Worm (Caenorhabditis elegans) whole organism, L3 larva: ENCODE results near the gene damt-1.

Experiments used
- ZK546.5 ChIP-seq: sonication (generic microtip); optimal IDR thresholded peaks from 2 replicates; lab custom pipeline; 2017; ENCODE audit warnings: missing biosample characterization, missing genetic modification characterization
- aly-2 ChIP-seq: fragments of 150-350 bp; optimal IDR thresholded peaks from 2 replicates; lab custom pipeline; 2014; ENCODE audit warnings: missing biosample characterization, missing genetic modification characterization
- ceh-16 ChIP-seq: sonication (generic microtip); optimal IDR thresholded peaks from 2 replicates; lab custom pipeline; 2017; ENCODE audit warnings: missing biosample characterization, missing genetic modification characterization
- ceh-28 ChIP-seq: fragments of 150-350 bp; optimal IDR thresholded peaks from 2 replicates; lab custom pipeline; 2014; ENCODE audit warnings: missing biosample characterization, missing genetic modification reagents, missing genetic modification characterization
- ceh-82 ChIP-seq: fragments of 150-350 bp; optimal IDR thresholded peaks from 2 replicates; lab custom pipeline; 2014; ENCODE audit warnings: missing biosample characterization, missing genetic modification characterization
- ceh-9 ChIP-seq: sonication (generic microtip); optimal IDR thresholded peaks from 2 replicates; lab custom pipeline; 2018; ENCODE audit warnings: missing biosample characterization, missing genetic modification characterization
- daf-12 ChIP-seq: fragments of 150-350 bp; optimal IDR thresholded peaks from 2 replicates; lab custom pipeline; 2014; ENCODE audit warnings: missing biosample characterization, missing genetic modification reagents, missing genetic modification characterization
- egl-27 ChIP-seq: sonication (generic microtip); optimal IDR thresholded peaks from 4 replicates; lab custom pipeline; 2017; ENCODE audit warnings: missing biosample characterization, missing genetic modification reagents, missing genetic modification characterization
- elt-1 ChIP-seq: fragments of 150-350 bp; optimal IDR thresholded peaks from 2 replicates; lab custom pipeline; 2014; ENCODE audit warnings: missing biosample characterization, missing genetic modification characterization
- elt-2 ChIP-seq: sonication (generic microtip); optimal IDR thresholded peaks from 2 replicates; lab custom pipeline; 2016; ENCODE audit warnings: missing genetic modification reagents, mild to moderate bottlenecking, missing genetic modification characterization, missing compliant biosample characterization
- elt-3 ChIP-seq, 3 experiments: fragments of 150-350 bp in 1 of 3; sonication (generic microtip) in 2 of 3; optimal IDR thresholded peaks; 2 replicates in 2 of 3; 4 replicates in 1 of 3; lab custom pipeline; 2014 to 2017; ENCODE audit warnings: missing biosample characterization in 3 of 3, missing genetic modification characterization in 3 of 3
- eor-1 ChIP-seq, 2 experiments: fragments of 150-350 bp; optimal IDR thresholded peaks; 2 replicates each; lab custom pipeline; 2014 to 2018; ENCODE audit warnings: missing biosample characterization in 2 of 2, missing genetic modification characterization in 2 of 2
- fkh-10 ChIP-seq: sonication (generic microtip); optimal IDR thresholded peaks from 2 replicates; lab custom pipeline; 2017; ENCODE audit warnings: missing biosample characterization, missing genetic modification reagents, missing genetic modification characterization
- lin-15B ChIP-seq: fragments of 150-350 bp; optimal IDR thresholded peaks from 2 replicates; lab custom pipeline; 2014; ENCODE audit warnings: missing biosample characterization, missing genetic modification characterization
- lin-39 ChIP-seq: fragments of 150-350 bp; optimal IDR thresholded peaks from 2 replicates; lab custom pipeline; 2018; ENCODE audit warnings: missing biosample characterization, missing genetic modification reagents, missing genetic modification characterization
- lsy-12 ChIP-seq: sonication (generic microtip); optimal IDR thresholded peaks from 2 replicates; lab custom pipeline; 2016; ENCODE audit warnings: mild to moderate bottlenecking, missing genetic modification characterization, missing compliant biosample characterization
- mdl-1 ChIP-seq: fragments of 150-350 bp; optimal IDR thresholded peaks from 2 replicates; lab custom pipeline; 2014; ENCODE audit warnings: missing biosample characterization, missing genetic modification characterization
- mml-1 ChIP-seq: fragments of 150-350 bp; sonication (generic microtip); optimal IDR thresholded peaks from 3 replicates; lab custom pipeline; 2014; ENCODE audit warnings: missing biosample characterization, missing genetic modification characterization
- nfya-1 ChIP-seq: sonication (generic microtip); optimal IDR thresholded peaks from 2 replicates; lab custom pipeline; 2017; ENCODE audit warnings: missing genetic modification characterization, mild to moderate bottlenecking, missing compliant biosample characterization, antibody characterized with exemption, moderate library complexity; ENCODE audit not compliant: insufficient read depth
- nhr-11 ChIP-seq: fragments of 150-350 bp; optimal IDR thresholded peaks from 2 replicates; lab custom pipeline; 2014; ENCODE audit warnings: missing biosample characterization, missing genetic modification characterization
- nhr-12 ChIP-seq: fragments of 150-350 bp; optimal IDR thresholded peaks from 2 replicates; lab custom pipeline; 2014; ENCODE audit warnings: missing biosample characterization, missing genetic modification characterization
- nhr-23 ChIP-seq: fragments of 150-350 bp; optimal IDR thresholded peaks from 2 replicates; lab custom pipeline; 2014; ENCODE audit warnings: missing biosample characterization, missing genetic modification reagents, missing genetic modification characterization
- nhr-237 ChIP-seq: fragments of 150-350 bp; optimal IDR thresholded peaks from 2 replicates; lab custom pipeline; 2014; ENCODE audit warnings: missing biosample characterization, missing genetic modification characterization
- nhr-28 ChIP-seq: fragments of 150-350 bp; optimal IDR thresholded peaks from 2 replicates; lab custom pipeline; 2014; ENCODE audit warnings: missing biosample characterization, missing genetic modification characterization
- nhr-43 ChIP-seq: sonication (generic microtip); optimal IDR thresholded peaks from 2 replicates; lab custom pipeline; 2016; ENCODE audit warnings: mild to moderate bottlenecking, missing genetic modification characterization, missing compliant biosample characterization; ENCODE audit not compliant: poor library complexity, severe bottlenecking
- nhr-67 ChIP-seq: fragments of 150-350 bp; optimal IDR thresholded peaks from 2 replicates; lab custom pipeline; 2014; ENCODE audit warnings: missing biosample characterization, missing genetic modification characterization
- nhr-76 ChIP-seq: fragments of 150-350 bp; sonication (generic microtip); optimal IDR thresholded peaks from 5 replicates; lab custom pipeline; 2014; ENCODE audit warnings: missing biosample characterization, missing genetic modification characterization
- nhr-77 ChIP-seq: fragments of 150-350 bp; optimal IDR thresholded peaks from 2 replicates; lab custom pipeline; 2014; ENCODE audit warnings: missing biosample characterization, missing genetic modification characterization
- pha-4 ChIP-seq: fragments of 150-350 bp; optimal IDR thresholded peaks from 2 replicates; lab custom pipeline; 2014; ENCODE audit warnings: missing biosample characterization, missing genetic modification reagents, missing genetic modification characterization
- sea-2 ChIP-seq: fragments of 150-350 bp; sonication (generic microtip); optimal IDR thresholded peaks from 4 replicates; lab custom pipeline; 2014; ENCODE audit warnings: missing biosample characterization, missing genetic modification reagents, missing genetic modification characterization
- skn-1 ChIP-seq: fragments of 150-350 bp; optimal IDR thresholded peaks from 2 replicates; lab custom pipeline; 2014; ENCODE audit warnings: missing biosample characterization, missing genetic modification characterization
- tbx-2 ChIP-seq: sonication (generic microtip); optimal IDR thresholded peaks from 2 replicates; lab custom pipeline; 2016; ENCODE audit warnings: mild to moderate bottlenecking, missing genetic modification characterization, missing compliant biosample characterization
- unc-39 ChIP-seq: sonication (generic microtip); optimal IDR thresholded peaks from 4 replicates; lab custom pipeline; 2017; ENCODE audit warnings: missing biosample characterization, missing genetic modification characterization
- unc-62 ChIP-seq: fragments of 150-350 bp; sonication (generic microtip); optimal IDR thresholded peaks from 4 replicates; lab custom pipeline; 2014; ENCODE audit warnings: missing biosample characterization, missing genetic modification reagents, missing genetic modification characterization
- zag-1 ChIP-seq: fragments of 150-350 bp; optimal IDR thresholded peaks from 2 replicates; lab custom pipeline; 2014; ENCODE audit warnings: missing biosample characterization, missing genetic modification characterization
- ztf-11 ChIP-seq: fragments of 150-350 bp; optimal IDR thresholded peaks from 2 replicates; lab custom pipeline; 2014; ENCODE audit warnings: missing biosample characterization, missing genetic modification characterization
- ztf-4 ChIP-seq: fragments of 150-350 bp; optimal IDR thresholded peaks from 2 replicates; lab custom pipeline; 2014; ENCODE audit warnings: missing biosample characterization, missing genetic modification characterization

The damt-1 gene

DNA sequence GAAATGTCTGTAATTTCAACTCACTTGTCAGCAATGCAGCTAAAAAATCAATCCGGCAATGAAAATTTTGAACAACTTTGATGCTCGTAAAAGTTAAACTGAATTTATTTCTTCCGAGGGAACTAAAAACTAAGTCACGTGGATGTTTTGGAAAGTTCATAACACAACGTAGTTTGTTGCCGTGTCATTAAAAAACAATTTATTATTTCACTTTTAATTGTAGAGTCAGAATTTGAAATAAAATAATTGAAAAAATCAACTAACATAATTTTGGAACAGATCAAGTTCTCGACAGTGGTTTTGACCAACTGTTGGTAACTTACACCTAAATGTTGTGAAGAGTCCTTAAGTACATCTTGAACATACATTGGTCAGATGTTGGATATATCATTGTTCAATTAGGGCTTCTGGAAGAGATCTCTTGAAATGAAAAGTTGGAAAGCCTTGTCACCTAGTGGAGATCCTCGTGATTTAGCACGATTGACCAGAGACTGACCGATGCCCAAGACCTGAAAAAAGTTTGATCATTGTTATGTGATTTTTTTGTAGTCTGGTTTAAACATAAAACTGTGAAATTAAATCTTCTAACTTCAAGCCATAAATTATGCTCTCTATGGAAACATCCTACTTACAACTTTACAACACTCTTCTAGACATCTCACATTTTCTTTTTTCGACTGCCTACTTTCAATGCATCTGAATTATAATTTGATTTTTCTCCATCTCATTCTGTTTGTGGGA is 10.6 kb downstream of the damt-1 start, which contains the start of the genes C18A3.7 and C18A3.11:
Gene C18A3.7, minus strand, starts transcription at position 101 of the 741 bp plus-strand sequence.
Gene C18A3.11, plus strand, starts transcription at position 691 of the 741 bp plus-strand sequence.
- no peak for TF ChIP-seq elt-1 (tag; lab: Kevin White, UChicago)
- TF ChIP-seq unc-39 (tag; lab: Kevin White, UChicago) = no peak
- no peak for TF ChIP-seq lin-15B (tag; lab: Kevin White, UChicago)
- no peak for TF ChIP-seq pha-4 (tag; lab: Kevin White, UChicago)
- TF ChIP-seq nhr-28 = no peak
- no peak for TF ChIP-seq nhr-77 (tag; lab: Kevin White, UChicago)
- no peak for TF ChIP-seq nhr-76
- TF ChIP-seq skn-1 = no peak
- TF ChIP-seq fkh-10 (GFP tag; lab: Kevin White, UChicago) = no peak
- no peak for TF ChIP-seq ceh-16 (tag; lab: Kevin White, UChicago)
- TF ChIP-seq zag-1 (tag; lab: Kevin White, UChicago) = no peak
- no peak for TF ChIP-seq nhr-12 (tag; lab: Kevin White, UChicago)

DNA sequence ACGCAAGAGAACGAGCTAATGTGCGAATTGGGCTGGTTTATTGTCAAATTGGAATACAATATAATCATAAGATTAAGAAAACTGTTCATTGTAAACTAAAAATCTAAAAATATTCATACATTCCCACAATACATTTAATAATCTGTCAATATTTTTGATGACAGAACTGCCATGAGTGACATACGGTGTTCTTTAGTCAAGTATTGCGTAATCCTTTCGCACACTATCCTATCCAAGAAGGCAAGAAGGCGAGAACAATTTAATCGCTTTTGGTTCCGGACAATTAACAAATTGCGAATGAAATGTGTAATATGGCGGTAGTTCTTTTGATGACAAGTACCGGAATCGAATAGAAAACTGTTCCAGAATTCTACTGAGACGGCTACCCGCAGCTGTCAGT is 14.9 kb downstream of the damt-1 start:
- no peak for TF ChIP-seq lin-39 (tag; lab: Kevin White, UChicago)
- no peak for TF ChIP-seq ceh-16 (tag; lab: Kevin White, UChicago)
- TF ChIP-seq nhr-23 (tag; lab: Kevin White, UChicago) = no peak
- no peak for TF ChIP-seq nhr-76
- no peak for TF ChIP-seq elt-3 (tag; optimal IDR thresholded peaks at IDR 0.05; lab: Kevin White, UChicago)
- no peak for TF ChIP-seq mml-1 (tag; lab: Kevin White, UChicago)
- no peak for TF ChIP-seq unc-39 (tag; lab: Kevin White, UChicago)
- no peak for TF ChIP-seq nhr-237 (tag; lab: Kevin White, UChicago)
- TF ChIP-seq daf-12 = no peak
- TF ChIP-seq sea-2 (GFP tag; lab: Kevin White, UChicago) = no peak
- no peak for TF ChIP-seq aly-2
- TF ChIP-seq ceh-28 (tag; lab: Kevin White, UChicago) = no peak
- no peak for TF ChIP-seq ztf-11 (tag; lab: Kevin White, UChicago)
- TF ChIP-seq fkh-10 (GFP tag; lab: Kevin White, UChicago) = no peak
- TF ChIP-seq ztf-4 (tag; lab: Kevin White, UChicago) = no peak
- TF ChIP-seq tbx-2 (tag; lab: Kevin White, UChicago) = no peak
- TF ChIP-seq ZK546.5 (tag; lab: Kevin White, UChicago) = no peak
- TF ChIP-seq, all 47 proteins: peak for 0

DNA sequence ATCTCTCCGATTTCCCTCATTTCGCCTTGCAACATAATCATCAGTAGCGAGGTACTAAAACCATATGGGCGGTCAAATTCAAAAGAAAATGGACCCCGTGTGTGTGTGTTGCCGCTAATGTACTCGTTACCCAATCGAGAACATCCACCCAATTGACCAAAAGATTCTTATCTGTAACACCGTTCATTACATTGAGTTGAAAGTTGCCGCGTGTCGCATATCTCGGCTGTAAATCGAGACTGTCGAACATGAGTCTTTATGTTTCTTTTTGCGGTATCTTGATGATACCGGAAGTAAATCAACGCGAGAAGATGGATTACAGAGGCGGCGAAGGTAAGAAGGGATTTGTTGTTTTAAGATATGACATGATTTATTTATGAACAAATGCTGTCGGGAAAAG is 15.8 kb downstream of the damt-1 start:
- no peak for TF ChIP-seq nfya-1 (tag; lab: Kevin White, UChicago)
- peak; percentile 74 for TF ChIP-seq elt-1 (tag; lab: Kevin White, UChicago)

DNA sequence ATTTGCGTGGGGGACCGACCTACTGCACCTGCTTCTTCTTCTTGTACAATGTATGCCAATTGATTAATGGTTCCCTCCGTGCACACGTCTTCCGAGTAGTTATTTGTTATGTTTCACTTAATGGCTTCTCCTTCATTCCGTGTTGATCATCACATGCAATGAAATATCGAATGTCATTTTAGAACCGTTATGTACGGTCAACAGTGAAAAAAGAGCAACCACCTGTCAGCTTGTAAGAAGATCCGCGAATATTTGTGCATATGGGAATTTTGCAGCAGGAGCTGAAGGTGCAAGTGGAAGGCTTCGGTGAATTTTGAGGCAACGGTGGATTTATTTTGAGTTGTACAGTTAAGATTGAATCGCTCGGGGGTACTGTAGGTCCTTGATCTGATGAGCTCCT is 16.7 kb downstream of the damt-1 start:
- TF ChIP-seq lin-39 (tag; lab: Kevin White, UChicago) = no peak
- TF ChIP-seq nhr-76 = no peak
- no peak for TF ChIP-seq ztf-4 (tag; lab: Kevin White, UChicago)
- TF ChIP-seq eor-1 (tag; optimal IDR thresholded peaks at IDR 0.05; lab: Kevin White, UChicago) = no peak
- no peak for TF ChIP-seq mdl-1
- no peak for TF ChIP-seq tbx-2 (tag; lab: Kevin White, UChicago)
- TF ChIP-seq nhr-11 (tag; lab: Kevin White, UChicago) = no peak
- TF ChIP-seq ceh-16 (tag; lab: Kevin White, UChicago) = no peak
- TF ChIP-seq unc-62 (GFP tag; lab: Kevin White, UChicago) = no peak
- TF ChIP-seq nhr-77 (tag; lab: Kevin White, UChicago) = no peak
- TF ChIP-seq nhr-12 (tag; lab: Kevin White, UChicago) = no peak
- TF ChIP-seq lsy-12 (tag; lab: Kevin White, UChicago) = no peak
- TF ChIP-seq nhr-28 = no peak
- no peak for TF ChIP-seq ceh-9 (tag; lab: Kevin White, UChicago)

DNA sequence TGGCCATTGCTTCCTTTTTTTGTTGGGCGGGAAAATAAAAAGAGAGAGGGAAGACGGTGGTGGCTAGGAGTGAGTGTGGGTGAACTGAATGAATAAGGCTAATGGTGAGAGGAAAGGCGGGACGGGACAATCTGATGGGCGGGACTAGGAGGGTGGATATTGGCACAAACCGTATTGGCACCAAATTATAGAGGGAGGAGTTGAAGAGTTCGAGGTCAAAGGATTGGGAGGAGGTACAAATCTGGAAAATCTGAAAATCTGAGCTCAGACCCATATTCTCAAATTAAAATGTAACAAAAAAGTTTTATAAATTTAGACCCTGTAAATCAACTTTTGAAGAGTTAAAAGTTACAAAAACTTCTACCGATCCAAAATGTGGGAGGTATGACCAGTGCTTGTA is 18.8 kb downstream of the damt-1 start, which contains the start of gene hlh-14:
Gene hlh-14, minus strand, starts transcription at position 101 of the 400 bp plus-strand sequence.
- TF ChIP-seq nhr-43 (tag; lab: Kevin White, UChicago) = no peak
- no peak for TF ChIP-seq nhr-67 (tag; lab: Kevin White, UChicago)
- no peak for TF ChIP-seq elt-2 (tag; lab: Kevin White, UChicago)
- no peak for TF ChIP-seq egl-27 (tag; lab: Kevin White, UChicago)
- no peak for TF ChIP-seq nhr-77 (tag; lab: Kevin White, UChicago)
- no peak for TF ChIP-seq ceh-82 (tag; lab: Kevin White, UChicago)
- no peak for TF ChIP-seq aly-2
- no peak for TF ChIP-seq mml-1 (tag; lab: Kevin White, UChicago)
- no peak for TF ChIP-seq lin-15B (tag; lab: Kevin White, UChicago)
